Worm (Caenorhabditis elegans) whole organism, L4 larva: ENCODE results near the gene Y42G9A.3.

Experiments
- D1046.2 ChIP-seq: fragments of 200-800 bp; sonication (Bioruptor generic); IDR thresholded peaks from 2 replicates; pipeline ENCODE4 v1.3.6; 2022; ENCODE audit warnings: missing genetic modification characterization, missing compliant biosample characterization
- F37D6.2 ChIP-seq: sonication (generic microtip); optimal IDR thresholded peaks from 2 replicates; lab custom pipeline; 2016; ENCODE audit warnings: mild to moderate bottlenecking, missing genetic modification characterization, missing compliant biosample characterization
- T26A8.4 ChIP-seq: fragments of 200-800 bp; sonication (Bioruptor generic); IDR thresholded peaks from 2 replicates; pipeline ENCODE4 v1.3.6; 2022; ENCODE audit warnings: missing genetic modification characterization, missing compliant biosample characterization
- Y105C5A.15 ChIP-seq: fragments of 200-800 bp; sonication (Bioruptor generic); IDR thresholded peaks from 2 replicates; pipeline ENCODE4 v1.3.6; 2022; ENCODE audit warnings: missing genetic modification characterization, missing compliant biosample characterization
- Y48G9A.11 ChIP-seq: fragments of 200-800 bp; sonication (Bioruptor generic); IDR thresholded peaks from 2 replicates; pipeline ENCODE4 v1.3.6; 2022; ENCODE audit warnings: missing genetic modification reagents, missing genetic modification characterization, missing compliant biosample characterization
- ZK337.2 ChIP-seq: fragments of 200-800 bp; sonication (Bioruptor generic); IDR thresholded peaks from 2 replicates; pipeline ENCODE4 v1.3.6; 2022; ENCODE audit warnings: missing genetic modification reagents, missing genetic modification characterization, missing compliant biosample characterization
- aha-1 ChIP-seq: fragments of 150-350 bp; peaks from one replicate; lab custom pipeline; 2014; ENCODE audit warnings: missing biosample characterization, missing genetic modification characterization
- ceh-28 ChIP-seq: fragments of 150-350 bp; optimal IDR thresholded peaks from 2 replicates; lab custom pipeline; 2014; ENCODE audit warnings: missing biosample characterization, missing genetic modification reagents, missing genetic modification characterization
- ces-1 ChIP-seq: fragments of 150-350 bp; sonication (generic microtip); optimal IDR thresholded peaks from 4 replicates; lab custom pipeline; 2014; ENCODE audit warnings: missing biosample characterization, missing genetic modification reagents, missing genetic modification characterization
- cey-2 ChIP-seq: sonication (generic microtip); optimal IDR thresholded peaks from 3 replicates; lab custom pipeline; 2017; ENCODE audit warnings: missing genetic modification characterization, mild to moderate bottlenecking, missing compliant biosample characterization, antibody characterized with exemption, borderline replicate concordance; ENCODE audit not compliant: insufficient read depth
- daf-16 ChIP-seq, 3 experiments: sonication (generic microtip); optimal IDR thresholded peaks; 2 replicates each; lab custom pipeline; 2016 to 2017; ENCODE audit warnings: missing genetic modification characterization in 3 of 3, missing genetic modification reagents in 3 of 3, mild to moderate bottlenecking in 2 of 3, missing compliant biosample characterization in 2 of 3, missing biosample characterization in 1 of 3, moderate library complexity in 1 of 3
- daf-19 ChIP-seq: fragments of 200-800 bp; sonication (Bioruptor generic); conservative IDR thresholded peaks from 2 replicates; pipeline ENCODE4 v1.3.6; 2022; ENCODE audit warnings: missing genetic modification characterization, missing compliant biosample characterization
- daf-8 ChIP-seq: fragments of 200-800 bp; sonication (Bioruptor generic); IDR thresholded peaks from 2 replicates; pipeline ENCODE4 v1.3.6; 2022; ENCODE audit warnings: missing genetic modification characterization, missing compliant biosample characterization
- dmd-8 ChIP-seq: fragments of 200-800 bp; sonication (Bioruptor generic); IDR thresholded peaks from 2 replicates; pipeline ENCODE4 v1.3.6; 2022; ENCODE audit warnings: missing genetic modification characterization, missing compliant biosample characterization
- dmd-9 ChIP-seq: fragments of 200-800 bp; sonication (Bioruptor generic); IDR thresholded peaks from 2 replicates; pipeline ENCODE4 v1.3.6; 2022; ENCODE audit warnings: missing genetic modification reagents, missing genetic modification characterization, missing compliant biosample characterization
- dpl-1 ChIP-seq: fragments of 150-350 bp; optimal IDR thresholded peaks from 2 replicates; lab custom pipeline; 2014; ENCODE audit warnings: missing biosample characterization, missing genetic modification reagents, missing genetic modification characterization
- dve-1 ChIP-seq: sonication (generic microtip); optimal IDR thresholded peaks from 2 replicates; lab custom pipeline; 2017; ENCODE audit warnings: antibody characterized with exemption, mild to moderate bottlenecking, missing genetic modification characterization, missing compliant biosample characterization; ENCODE audit not compliant: insufficient read depth
- egl-27 ChIP-seq: sonication (generic microtip); optimal IDR thresholded peaks from 3 replicates; lab custom pipeline; 2017; ENCODE audit warnings: missing biosample characterization, missing genetic modification reagents, missing genetic modification characterization
- fkh-10 ChIP-seq: fragments of 150-350 bp; optimal IDR thresholded peaks from 2 replicates; lab custom pipeline; 2014; ENCODE audit warnings: missing biosample characterization, missing genetic modification reagents, missing genetic modification characterization
- gei-8 ChIP-seq: fragments of 200-800 bp; sonication (Bioruptor generic); optimal IDR thresholded peaks from 2 replicates; lab custom pipeline; 2018; ENCODE audit warnings: mild to moderate bottlenecking, missing genetic modification characterization, missing compliant biosample characterization
- hif-1 ChIP-seq, 2 experiments: sonication (generic microtip); optimal IDR thresholded peaks; 2 replicates each; lab custom pipeline; 2016 to 2017; ENCODE audit warnings: missing compliant biosample characterization in 2 of 2, missing genetic modification characterization in 2 of 2, missing genetic modification reagents in 2 of 2, missing genotype in 2 of 2, mild to moderate bottlenecking in 1 of 2
- jun-1 ChIP-seq: fragments of 150-350 bp; optimal IDR thresholded peaks from 2 replicates; lab custom pipeline; 2014; ENCODE audit warnings: missing biosample characterization, missing genetic modification reagents, missing genetic modification characterization
- lin-15B ChIP-seq: fragments of 150-350 bp; sonication (generic microtip); optimal IDR thresholded peaks from 3 replicates; lab custom pipeline; 2014; ENCODE audit warnings: missing biosample characterization, missing genetic modification characterization
- lin-39 ChIP-seq: fragments of 150-350 bp; optimal IDR thresholded peaks from 2 replicates; lab custom pipeline; 2014; ENCODE audit warnings: missing biosample characterization, missing genetic modification reagents, missing genetic modification characterization
- lsy-2 ChIP-seq, 2 experiments: fragments of 150-350 bp in 1 of 2; sonication (generic microtip) in 1 of 2; optimal IDR thresholded peaks; 2 replicates each; lab custom pipeline; 2014 to 2017; ENCODE audit warnings: missing biosample characterization in 2 of 2, missing genetic modification characterization in 2 of 2
- mdt-29 ChIP-seq: fragments of 200-800 bp; sonication (Bioruptor generic); IDR thresholded peaks from 2 replicates; pipeline ENCODE4 v1.3.6; 2022; ENCODE audit warnings: missing genetic modification reagents, missing genetic modification characterization, missing compliant biosample characterization
- mxl-2 ChIP-seq: fragments of 200-800 bp; sonication (Bioruptor generic); conservative IDR thresholded peaks from 2 replicates; pipeline ENCODE4 v1.3.6; 2022; ENCODE audit warnings: missing genetic modification reagents, missing genetic modification characterization, missing compliant biosample characterization
- nhr-25 ChIP-seq: sonication (generic microtip); optimal IDR thresholded peaks from 2 replicates; lab custom pipeline; 2017; ENCODE audit warnings: missing genetic modification characterization, mild to moderate bottlenecking, missing compliant biosample characterization, antibody characterized with exemption, moderate library complexity, borderline replicate concordance; ENCODE audit not compliant: insufficient read depth
- nhr-42 ChIP-seq: fragments of 200-800 bp; sonication (Bioruptor generic); IDR thresholded peaks from 2 replicates; pipeline ENCODE4 v1.3.6; 2022; ENCODE audit warnings: missing genetic modification characterization, missing compliant biosample characterization
- nhr-48 ChIP-seq: sonication (generic microtip); optimal IDR thresholded peaks from 2 replicates; lab custom pipeline; 2016; ENCODE audit warnings: mild to moderate bottlenecking, missing genetic modification characterization, missing compliant biosample characterization
- nhr-6 ChIP-seq: fragments of 150-350 bp; optimal IDR thresholded peaks from 2 replicates; lab custom pipeline; 2014; ENCODE audit warnings: missing biosample characterization, missing genetic modification characterization
- saeg-2 ChIP-seq: fragments of 200-800 bp; sonication (Bioruptor generic); IDR thresholded peaks from 2 replicates; pipeline ENCODE4 v1.3.6; 2022; ENCODE audit warnings: missing genetic modification reagents, missing genetic modification characterization, missing compliant biosample characterization
- set-16 ChIP-seq: fragments of 200-800 bp; sonication (Bioruptor generic); IDR thresholded peaks from 2 replicates; pipeline ENCODE4 v1.3.6; 2022; ENCODE audit warnings: missing genetic modification reagents, missing genetic modification characterization, missing compliant biosample characterization
- skn-1 ChIP-seq: fragments of 150-350 bp; optimal IDR thresholded peaks from 2 replicates; lab custom pipeline; 2014; ENCODE audit warnings: missing biosample characterization, missing genetic modification characterization
- snpc-4 ChIP-seq: fragments of 150-350 bp; optimal IDR thresholded peaks from 2 replicates; lab custom pipeline; 2014; ENCODE audit warnings: missing biosample characterization, missing genetic modification characterization
- spr-3 ChIP-seq: fragments of 200-800 bp; sonication (Bioruptor generic); optimal IDR thresholded peaks from 2 replicates; lab custom pipeline; 2018; ENCODE audit warnings: mild to moderate bottlenecking, missing genetic modification characterization, missing compliant biosample characterization
- unc-62 ChIP-seq, 3 experiments: fragments of 150-350 bp in 1 of 3; sonication (generic microtip); optimal IDR thresholded peaks in 2 of 3; peaks in 1 of 3; 1 replicate in 1 of 3; 2 replicates in 2 of 3; lab custom pipeline; 2014 to 2017; ENCODE audit warnings: missing biosample characterization in 3 of 3, missing genetic modification characterization in 3 of 3, missing genetic modification reagents in 3 of 3, missing genotype in 1 of 3
- vab-7 ChIP-seq: fragments of 200-800 bp; sonication (Bioruptor generic); IDR thresholded peaks from 2 replicates; pipeline ENCODE4 v1.3.6; 2022; ENCODE audit warnings: missing genetic modification reagents, missing genetic modification characterization, missing compliant biosample characterization
- zag-1 ChIP-seq: fragments of 150-350 bp; optimal IDR thresholded peaks from 2 replicates; lab custom pipeline; 2014; ENCODE audit warnings: missing biosample characterization, missing genetic modification characterization
- zfp-3 ChIP-seq: fragments of 200-800 bp; sonication (Bioruptor generic); conservative IDR thresholded peaks from 2 replicates; pipeline ENCODE4 v1.3.6; 2022; ENCODE audit warnings: missing genetic modification reagents, missing genetic modification characterization, missing compliant biosample characterization

Y42G9A.3 gene

ce11 chrIII:6158642-6159475 lies 12.8 kb downstream of the Y42G9A.3 start, which contains the start of gene nfm-1 (continued):
- TF ChIP-seq snpc-4 (tag; lab: Kevin White, UChicago) (no peak), Y105C5A.15 (GFP tag; lab: Robert Waterston, UW) (peak; percentile 70; the same call in 1 of the 2 replicates), T26A8.4 (GFP tag; lab: Robert Waterston, UW) (peak; percentile 63; the same call in 1 of the 2 replicates), dpl-1 (GFP tag; lab: Kevin White, UChicago) (peak; percentile 33), spr-3 (GFP tag; lab: Kevin White, UChicago) (peak; percentile 69), vab-7 (GFP tag; lab: Robert Waterston, UW) (peak; percentile 77), ZK337.2 (no peak), cey-2 (tag; lab: Kevin White, UChicago) (no peak), nhr-42 (GFP tag; lab: Robert Waterston, UW) (peak; percentile 73; the same call in 1 of the 2 replicates), lin-15B (no peak), daf-8 (0 out of 2 replicates have a peak, but pooled peaks have one; percentile 52), mdt-29 (peak; percentile 79), fkh-10 (GFP tag; lab: Kevin White, UChicago) (peak; percentile 43), nhr-48 (peak; percentile 78), nhr-25 (peak; percentile 30), skn-1 (tag; lab: Kevin White, UChicago) (no peak), zfp-3 (GFP tag; lab: Robert Waterston, UW) (peak; percentile 69; the same call in 1 of the 2 replicates), ceh-28 (tag; lab: Kevin White, UChicago) (no peak), hif-1 (tag; optimal IDR thresholded peaks at IDR 0.05; lab: Kevin White, UChicago) (peak in 1 of 2 experiments; percentile 53), set-16 (no peak), F37D6.2 (tag; lab: Kevin White, UChicago) (no peak), lin-39 (no peak), aha-1 (tag; lab: Kevin White, UChicago) (peak; percentile 59), ces-1 (GFP tag; lab: Kevin White, UChicago) (no peak), jun-1 (tag; lab: Kevin White, UChicago) (peak; percentile 2), Y48G9A.11 (peak; percentile 88), dmd-9 (peak; percentile 76), gei-8 (GFP tag; lab: Kevin White, UChicago) (peak; percentile 65), dmd-8 (GFP tag; lab: Robert Waterston, UW) (peak; percentile 88), mxl-2 (GFP tag; lab: Robert Waterston, UW) (no peak; the same call in 1 of the 2 replicates), lsy-2 (tag; optimal IDR thresholded peaks at IDR 0.05; lab: Kevin White, UChicago) (peak in 1 of 2 experiments; percentile 63), egl-27 (tag; lab: Kevin White, UChicago) (no peak), unc-62 (GFP tag; optimal IDR thresholded peaks at IDR 0.05 in 1 of 2; lab: Kevin White, UChicago) (peak in 1 of 2 experiments; percentile 84), unc-62 (tag; optimal IDR thresholded peaks at IDR 0.05; lab: Kevin White, UChicago) (no peak), dve-1 (tag; lab: Kevin White, UChicago) (peak; percentile 74), nhr-6 (tag; lab: Kevin White, UChicago) (peak; percentile 27), zag-1 (tag; lab: Kevin White, UChicago) (no peak), saeg-2 (GFP tag; lab: Robert Waterston, UW) (peak; percentile 80), D1046.2 (GFP tag; lab: Robert Waterston, UW) (peak; percentile 85; the same call in 1 of the 2 replicates), daf-16 (GFP tag; optimal IDR thresholded peaks at IDR 0.05; lab: Kevin White, UChicago) (peak; percentile 5 to 63), daf-16 (tag; optimal IDR thresholded peaks at IDR 0.05; lab: Kevin White, UChicago) (peak; percentile 90), daf-19 (GFP tag; lab: Robert Waterston, UW) (peak; percentile 88)
